Fruit fly (Drosophila melanogaster) whole organism, embryonic: ENCODE measurements around the gene Ccn.
A peak's percentile ranks its signal among the peaks of the same experiment; 100 is the strongest.

Source experiments
- Ada2b ChIP-seq: fragments of 200-800 bp; sonication (Bioruptor generic); IDR thresholded peaks from 2 replicates; pipeline ENCODE4 v1.3.6; 2022; ENCODE audit warnings: missing biosample characterization, missing genetic modification characterization
- CG1024 ChIP-seq: fragments of 200-800 bp; sonication (Bioruptor generic); IDR thresholded peaks from 2 replicates; pipeline ENCODE4 v1.3.6; 2022; ENCODE audit warnings: missing biosample characterization, missing genetic modification characterization
- CG10431 ChIP-seq: fragments of 200-800 bp; sonication (Bioruptor generic); optimal IDR thresholded peaks from 3 replicates; lab custom pipeline; 2018; ENCODE audit warnings: missing biosample characterization, mild to moderate bottlenecking, missing genetic modification characterization
- CG11093 ChIP-seq: fragments of 200-800 bp; sonication (Bioruptor generic); IDR thresholded peaks from 3 replicates; pipeline ENCODE4 v1.3.6; 2022; ENCODE audit warnings: missing biosample characterization, missing genetic modification characterization
- CG11560 ChIP-seq: fragments of 200-800 bp; sonication (Bioruptor generic); IDR thresholded peaks from 3 replicates; pipeline ENCODE4 v1.3.6; 2022; ENCODE audit warnings: missing biosample characterization, missing genetic modification characterization
- CG13424 ChIP-seq: fragments of 200-800 bp; sonication (Bioruptor generic); optimal IDR thresholded peaks from 2 replicates; lab custom pipeline; 2019; ENCODE audit warnings: missing biosample characterization, mild to moderate bottlenecking, missing genetic modification characterization, moderate library complexity
- CG14014 ChIP-seq: fragments of 200-800 bp; sonication (Bioruptor generic); IDR thresholded peaks from 2 replicates; pipeline ENCODE4 v1.3.6; 2022; ENCODE audit warnings: missing biosample characterization, missing genetic modification characterization
- CG15601 ChIP-seq: fragments of 200-800 bp; sonication (Bioruptor generic); optimal IDR thresholded peaks from 3 replicates; lab custom pipeline; 2019; ENCODE audit warnings: missing biosample characterization, mild to moderate bottlenecking, missing genetic modification characterization, moderate library complexity
- CG16815 ChIP-seq: fragments of 200-800 bp; sonication (Bioruptor generic); optimal IDR thresholded peaks from 3 replicates; lab custom pipeline; 2017; ENCODE audit warnings: missing biosample characterization, mild to moderate bottlenecking, missing genetic modification characterization
- CG17568 ChIP-seq: fragments of 200-800 bp; sonication (Bioruptor generic); optimal IDR thresholded peaks from 2 replicates; lab custom pipeline; 2018; ENCODE audit warnings: missing biosample characterization, mild to moderate bottlenecking, missing genetic modification characterization, moderate library complexity
- CG17802 ChIP-seq: fragments of 200-800 bp; sonication (Bioruptor generic); optimal IDR thresholded peaks from 2 replicates; lab custom pipeline; 2018; ENCODE audit warnings: missing biosample characterization, mild to moderate bottlenecking, missing genetic modification characterization, moderate library complexity
- CG17912 ChIP-seq: fragments of 200-800 bp; sonication (Bioruptor generic); optimal IDR thresholded peaks from 2 replicates; lab custom pipeline; 2018; ENCODE audit warnings: missing biosample characterization, mild to moderate bottlenecking, missing genetic modification characterization
- CG18619 ChIP-seq: fragments of 200-800 bp; sonication (Bioruptor generic); optimal IDR thresholded peaks from 3 replicates; lab custom pipeline; 2017; ENCODE audit warnings: missing biosample characterization, mild to moderate bottlenecking, missing genetic modification characterization
- CG2116 ChIP-seq: fragments of 200-800 bp; sonication (Bioruptor generic); optimal IDR thresholded peaks from 3 replicates; lab custom pipeline; 2018; ENCODE audit warnings: missing biosample characterization, mild to moderate bottlenecking, missing genetic modification characterization
- CG31441 ChIP-seq: fragments of 200-800 bp; sonication (Bioruptor generic); IDR thresholded peaks from 2 replicates; pipeline ENCODE4 v1.3.6; 2022; ENCODE audit warnings: missing biosample characterization, missing genetic modification characterization
- CG3163 ChIP-seq: fragments of 200-800 bp; sonication (Bioruptor generic); optimal IDR thresholded peaks from 3 replicates; lab custom pipeline; 2016; ENCODE audit warnings: missing biosample characterization, missing genetic modification characterization
- CG34224 ChIP-seq: fragments of 200-800 bp; sonication (Bioruptor generic); IDR thresholded peaks from 3 replicates; pipeline ENCODE4 v1.3.6; 2022; ENCODE audit warnings: missing biosample characterization, missing genetic modification characterization; ENCODE audit not compliant: partially characterized antibody
- CG3838 ChIP-seq: fragments of 200-800 bp; sonication (Bioruptor generic); optimal IDR thresholded peaks from 3 replicates; lab custom pipeline; 2016; ENCODE audit warnings: missing biosample characterization, missing genetic modification characterization
- CG4282 ChIP-seq: fragments of 200-800 bp; sonication (Bioruptor generic); optimal IDR thresholded peaks from 2 replicates; lab custom pipeline; 2016; ENCODE audit warnings: missing biosample characterization, missing genetic modification characterization
- CG6765 ChIP-seq: fragments of 200-800 bp; sonication (Bioruptor generic); optimal IDR thresholded peaks from 3 replicates; lab custom pipeline; 2017; ENCODE audit warnings: missing biosample characterization, mild to moderate bottlenecking, missing genetic modification characterization
- CTCF ChIP-seq: fragments of 200-800 bp; sonication (Bioruptor generic); optimal IDR thresholded peaks from 2 replicates; lab custom pipeline; 2017; ENCODE audit warnings: missing biosample characterization, mild to moderate bottlenecking, missing genetic modification characterization, moderate library complexity
- Chrac-16 ChIP-seq: fragments of 200-800 bp; sonication (Bioruptor generic); optimal IDR thresholded peaks from 3 replicates; lab custom pipeline; 2016; ENCODE audit warnings: missing biosample characterization, missing genetic modification characterization
- Hsf ChIP-seq: fragments of 200-800 bp; sonication (Bioruptor generic); optimal IDR thresholded peaks from 3 replicates; lab custom pipeline; 2016; ENCODE audit warnings: missing biosample characterization, missing genetic modification characterization
- MTF-1 ChIP-seq: fragments of 200-800 bp; sonication (Bioruptor generic); optimal IDR thresholded peaks from 2 replicates; lab custom pipeline; 2018; ENCODE audit warnings: missing biosample characterization, mild to moderate bottlenecking, missing genetic modification characterization, borderline replicate concordance
- Neu2 ChIP-seq: fragments of 200-800 bp; sonication (Bioruptor generic); optimal IDR thresholded peaks from 3 replicates; lab custom pipeline; 2016; ENCODE audit warnings: missing biosample characterization, missing genetic modification characterization, borderline replicate concordance
- Optix ChIP-seq: fragments of 200-800 bp; sonication (Bioruptor generic); IDR thresholded peaks from 3 replicates; pipeline ENCODE4 v1.3.6; 2022; ENCODE audit warnings: missing biosample characterization, missing genetic modification characterization
- Ravus ChIP-seq: fragments of 200-800 bp; sonication (Bioruptor generic); IDR thresholded peaks from 2 replicates; pipeline ENCODE4 v1.3.6; 2022; ENCODE audit warnings: missing biosample characterization, missing genetic modification characterization
- Sox100B ChIP-seq: fragments of 200-800 bp; sonication (Bioruptor generic); optimal IDR thresholded peaks from 3 replicates; lab custom pipeline; 2018; ENCODE audit warnings: missing biosample characterization, mild to moderate bottlenecking, missing genetic modification characterization
- Ssrp ChIP-seq: fragments of 200-800 bp; sonication (Bioruptor generic); optimal IDR thresholded peaks from 2 replicates; lab custom pipeline; 2018; ENCODE audit warnings: missing biosample characterization, mild to moderate bottlenecking, missing genetic modification characterization, moderate library complexity
- Xbp1 ChIP-seq: fragments of 200-800 bp; sonication (Bioruptor generic); optimal IDR thresholded peaks from 3 replicates; lab custom pipeline; 2016; ENCODE audit warnings: missing biosample characterization, mild to moderate bottlenecking, missing genetic modification characterization
- al ChIP-seq: fragments of 200-800 bp; sonication (Bioruptor generic); IDR thresholded peaks from 2 replicates; pipeline ENCODE4 v1.3.6; 2022; ENCODE audit warnings: missing biosample characterization, missing genetic modification characterization
- ase ChIP-seq: fragments of 200-800 bp; sonication (Bioruptor generic); IDR thresholded peaks from 3 replicates; pipeline ENCODE4 v1.3.6; 2022; ENCODE audit warnings: missing biosample characterization, missing genetic modification characterization
- cad ChIP-seq: fragments of >200 bp; optimal IDR thresholded peaks from 2 replicates; lab custom pipeline; 2017; ENCODE audit warnings: missing biosample characterization, missing genetic modification characterization
- chm ChIP-seq: fragments of 200-800 bp; sonication (Bioruptor generic); IDR thresholded peaks from 2 replicates; pipeline ENCODE4 v1.3.6; 2022; ENCODE audit warnings: missing biosample characterization, missing genetic modification characterization
- corto ChIP-seq: fragments of 200-800 bp; sonication (Bioruptor generic); optimal IDR thresholded peaks from 2 replicates; lab custom pipeline; 2016; ENCODE audit warnings: missing biosample characterization, mild to moderate bottlenecking, missing genetic modification characterization, moderate library complexity
- danr ChIP-seq: fragments of 200-800 bp; sonication (Bioruptor generic); IDR thresholded peaks from 2 replicates; pipeline ENCODE4 v1.3.6; 2022; ENCODE audit warnings: missing biosample characterization, missing genetic modification characterization
- hkb ChIP-seq, 2 experiments: fragments of 200-800 bp in 1 of 2; fragments of >200 bp in 1 of 2; sonication (Bioruptor generic) in 1 of 2; IDR thresholded peaks in 1 of 2; optimal IDR thresholded peaks in 1 of 2; 2 replicates each; pipeline versions ENCODE4 v1.3.6 to Lab custom; 2017 to 2022; ENCODE audit warnings: missing biosample characterization in 1 of 2, missing genetic modification characterization in 1 of 2
- insv ChIP-seq, 2 experiments: fragments of 200-800 bp; sonication (Bioruptor generic); optimal IDR thresholded peaks; 3 replicates each; lab custom pipeline; 2016 to 2018; ENCODE audit warnings: missing biosample characterization in 2 of 2, missing genetic modification characterization in 2 of 2
- jigr1 ChIP-seq: fragments of 200-800 bp; sonication (Bioruptor generic); IDR thresholded peaks from 3 replicates; pipeline ENCODE4 v1.3.6; 2022; ENCODE audit warnings: missing biosample characterization, missing genetic modification characterization
- jumu ChIP-seq: fragments of 200-800 bp; sonication (Bioruptor generic); optimal IDR thresholded peaks from 3 replicates; lab custom pipeline; 2016; ENCODE audit warnings: missing biosample characterization, missing genetic modification characterization
- kni ChIP-seq: fragments of 200-800 bp; sonication (Bioruptor generic); optimal IDR thresholded peaks from 3 replicates; lab custom pipeline; 2017; ENCODE audit warnings: mild to moderate bottlenecking, missing biosample characterization, missing genetic modification reagents, missing genetic modification characterization
- lola ChIP-seq, 3 experiments: fragments of >200 bp in 2 of 3; fragments of 200-800 bp in 1 of 3; sonication (Bioruptor generic) in 1 of 3; optimal IDR thresholded peaks; 2 replicates each; lab custom pipeline; 2017 to 2019; ENCODE audit warnings: missing biosample characterization in 3 of 3, missing genetic modification characterization in 3 of 3, mild to moderate bottlenecking in 1 of 3, moderate library complexity in 1 of 3
- oc ChIP-seq: fragments of 200-800 bp; sonication (Bioruptor generic); optimal IDR thresholded peaks from 2 replicates; lab custom pipeline; 2018; ENCODE audit warnings: missing biosample characterization, mild to moderate bottlenecking, missing genetic modification characterization, moderate library complexity
- salm ChIP-seq: fragments of 200-800 bp; sonication (Bioruptor generic); optimal IDR thresholded peaks from 2 replicates; lab custom pipeline; 2018; ENCODE audit warnings: missing biosample characterization, mild to moderate bottlenecking, missing genetic modification characterization
- sc ChIP-seq, 3 experiments: fragments of >200 bp in 2 of 3; fragments of 200-800 bp in 1 of 3; sonication (Bioruptor generic) in 1 of 3; optimal IDR thresholded peaks; 2 replicates in 2 of 3; 3 replicates in 1 of 3; lab custom pipeline; 2017; ENCODE audit warnings: mild to moderate bottlenecking in 1 of 3, missing biosample characterization in 1 of 3, missing genetic modification characterization in 1 of 3, missing genetic modification reagents in 1 of 3
- schlank ChIP-seq: fragments of 200-800 bp; sonication (Bioruptor generic); optimal IDR thresholded peaks from 2 replicates; lab custom pipeline; 2018; ENCODE audit warnings: missing biosample characterization, mild to moderate bottlenecking, missing genetic modification characterization
- wek ChIP-seq: fragments of 200-800 bp; sonication (Bioruptor generic); optimal IDR thresholded peaks from 3 replicates; lab custom pipeline; 2018; ENCODE audit warnings: missing biosample characterization, mild to moderate bottlenecking, missing genetic modification characterization, moderate library complexity
- zfh2 ChIP-seq: fragments of 200-800 bp; sonication (Bioruptor generic); optimal IDR thresholded peaks from 2 replicates; lab custom pipeline; 2016; ENCODE audit warnings: missing biosample characterization, missing genetic modification characterization

Gene Ccn

DNA sequence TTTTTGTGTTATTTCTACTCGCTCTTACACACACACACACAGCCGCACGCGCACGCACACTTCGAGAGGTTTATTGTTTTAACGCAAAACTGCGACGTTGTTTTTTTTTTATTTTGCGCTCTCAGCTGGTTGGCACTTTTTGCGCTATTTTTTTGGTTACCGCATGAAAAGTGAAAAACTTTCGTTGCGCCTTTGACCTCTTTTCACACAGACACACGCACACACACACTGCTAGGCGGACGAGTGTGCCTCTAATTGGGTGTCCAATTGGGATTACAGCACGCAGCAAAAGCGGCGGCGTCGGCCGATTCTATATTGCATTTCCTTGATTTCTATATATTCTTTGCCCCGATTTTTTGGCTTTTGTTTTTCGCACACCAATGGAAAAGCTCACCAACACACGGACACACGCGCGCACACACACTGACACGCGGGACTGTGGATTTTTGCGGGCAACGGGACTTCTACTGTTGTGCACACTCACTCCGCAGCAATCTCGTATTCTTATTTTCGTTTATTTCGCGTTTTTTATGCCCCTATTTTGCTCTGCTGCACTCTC is 21.4 kb upstream of the Ccn start (continued):
- TF ChIP-seq CG15601 (tag; lab: Kevin White, UChicago) (no peak), danr (GFP tag; lab: Robert Waterston, UW) (no peak), CG3838 (GFP tag; lab: Kevin White, UChicago) (no peak), MTF-1 (GFP tag; lab: Kevin White, UChicago) (no peak), lola (GFP tag; optimal IDR thresholded peaks at IDR 0.05; lab: Kevin White, UChicago) (no peak), CG11093 (GFP tag; lab: Robert Waterston, UW) (no peak), CG2116 (GFP tag; lab: Kevin White, UChicago) (no peak), sc (optimal IDR thresholded peaks at IDR 0.05; lab: Kevin White, UChicago) (no peak), sc (GFP tag; optimal IDR thresholded peaks at IDR 0.05; lab: Kevin White, UChicago) (no peak), CG10431 (GFP tag; lab: Kevin White, UChicago) (no peak), jumu (no peak), CG31441 (GFP tag; lab: Robert Waterston, UW) (no peak), Xbp1 (no peak), Optix (GFP tag; lab: Robert Waterston, UW) (no peak), oc (tag; lab: Kevin White, UChicago) (no peak), CG3163 (GFP tag; lab: Kevin White, UChicago) (no peak), Chrac-16 (GFP tag; lab: Kevin White, UChicago) (no peak), cad (GFP tag; lab: Kevin White, UChicago) (no peak), zfh2 (GFP tag; lab: Kevin White, UChicago) (no peak), kni (GFP tag; lab: Kevin White, UChicago) (no peak), CG11560 (tag; lab: Robert Waterston, UW) (no peak), Neu2 (GFP tag; lab: Kevin White, UChicago) (no peak), CG6765 (GFP tag; lab: Kevin White, UChicago) (no peak), Sox100B (GFP tag; lab: Kevin White, UChicago) (no peak), schlank (tag; lab: Kevin White, UChicago) (no peak), CG13424 (tag; lab: Kevin White, UChicago) (no peak), salm (tag; lab: Kevin White, UChicago) (no peak), CTCF (GFP tag; lab: Kevin White, UChicago) (no peak), insv (GFP tag; optimal IDR thresholded peaks at IDR 0.05; lab: Kevin White, UChicago) (peak; percentile 14 to 86), CG4282 (GFP tag; lab: Kevin White, UChicago) (no peak), chm (peak; percentile 53; the same call in 1 of the 2 replicates), CG16815 (no peak)
- TF ChIP-seq, all 482 proteins: peak for 13

DNA sequence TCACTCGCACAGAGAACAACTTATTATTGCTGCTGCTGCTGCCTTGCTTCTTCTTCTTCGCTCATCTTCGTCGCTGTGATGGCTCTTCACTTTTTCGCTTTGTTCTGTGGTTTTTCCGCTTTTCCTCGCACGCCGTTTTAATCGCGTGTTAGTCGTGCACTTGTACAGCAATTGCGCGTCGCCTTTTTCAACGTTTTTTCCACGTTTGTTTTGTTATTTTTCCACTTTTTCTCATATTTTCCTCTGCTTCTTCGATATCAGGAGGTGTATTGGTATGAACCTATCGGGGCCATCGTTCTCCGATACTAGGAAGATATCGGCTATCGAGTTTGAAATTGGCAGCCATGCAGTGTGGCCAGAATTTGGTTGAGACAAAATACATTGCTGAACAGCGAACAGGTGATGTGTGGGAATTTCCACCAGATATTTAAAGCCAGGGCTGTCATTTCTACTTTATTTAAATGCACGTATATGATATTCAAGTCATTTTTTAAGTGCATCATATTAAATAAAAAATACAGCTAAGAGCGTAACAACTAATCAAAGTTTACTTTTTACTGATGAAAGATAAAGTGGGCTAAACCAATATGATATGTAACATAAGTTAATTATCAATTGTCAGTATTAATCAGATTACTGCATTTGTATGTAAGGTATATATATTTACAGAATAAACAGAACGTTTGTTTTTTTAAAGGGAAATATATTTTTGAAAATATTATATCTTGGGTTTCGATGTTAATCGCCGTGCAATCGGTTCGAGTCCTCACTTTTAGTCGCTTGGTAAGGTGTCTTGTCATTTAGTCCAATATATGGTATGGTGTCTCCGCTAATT is 20.7 kb upstream of the Ccn start, which contains the start of gene Crtc:
Gene Crtc, minus strand, starts transcription at position 290 of the 835 bp plus-strand sequence.
- TF ChIP-seq CG18619 (GFP tag; lab: Kevin White, UChicago) (peak; percentile 3), Ada2b (GFP tag; lab: Robert Waterston, UW) (no peak), Neu2 (GFP tag; lab: Kevin White, UChicago) (no peak), CG17802 (tag; lab: Kevin White, UChicago) (no peak), CG14014 (no peak), jigr1 (GFP tag; lab: Robert Waterston, UW) (no peak), ase (0 out of 3 replicates have a peak, but pooled peaks have one; percentile 10), Hsf (GFP tag; lab: Kevin White, UChicago) (no peak), CG17912 (no peak), al (GFP tag; lab: Robert Waterston, UW) (peak; percentile 46), hkb (optimal IDR thresholded peaks at IDR 0.05; lab: Kevin White, UChicago) (no peak), hkb (GFP tag; IDR thresholded peaks at IDR 0.05; lab: Robert Waterston, UW) (no peak), Ravus (GFP tag; lab: Robert Waterston, UW) (no peak), CG17568 (GFP tag; lab: Kevin White, UChicago) (peak; percentile 30), Ssrp (tag; lab: Kevin White, UChicago) (no peak), CG34224 (peak; percentile 66), CG6765 (GFP tag; lab: Kevin White, UChicago) (no peak), wek (no peak), CG1024 (GFP tag; lab: Robert Waterston, UW) (no peak), corto (no peak)
